Fruit fly (Drosophila melanogaster) whole organism, adult: Measurements from ENCODE around the gene CG11350.

Experiments used
- CG11617 ChIP-seq: fragments of 200-800 bp; sonication (Bioruptor generic); optimal IDR thresholded peaks from 2 replicates; lab custom pipeline; 2017; ENCODE audit warnings: mild to moderate bottlenecking, missing biosample characterization, missing genetic modification reagents, missing genetic modification characterization
- CG12768 ChIP-seq: fragments of 200-800 bp; sonication (Bioruptor generic); optimal IDR thresholded peaks from 2 replicates; lab custom pipeline; 2017; ENCODE audit warnings: missing biosample characterization, missing genetic modification characterization, mild to moderate bottlenecking, moderate library complexity, missing genetic modification reagents
- CG14711 ChIP-seq: fragments of 200-800 bp; sonication (Bioruptor generic); optimal IDR thresholded peaks from 2 replicates; lab custom pipeline; 2018; ENCODE audit warnings: missing biosample characterization, mild to moderate bottlenecking, missing genetic modification characterization, moderate library complexity
- CG1620 ChIP-seq: fragments of 200-800 bp; sonication (Bioruptor generic); optimal IDR thresholded peaks from 2 replicates; lab custom pipeline; 2016; ENCODE audit warnings: missing biosample characterization, missing genetic modification characterization
- CG33017 ChIP-seq: fragments of 200-800 bp; sonication (Bioruptor generic); optimal IDR thresholded peaks from 2 replicates; lab custom pipeline; 2018; ENCODE audit warnings: missing biosample characterization, mild to moderate bottlenecking, missing genetic modification characterization, moderate library complexity
- CG5204 ChIP-seq: fragments of 200-800 bp; sonication (Bioruptor generic); optimal IDR thresholded peaks from 2 replicates; lab custom pipeline; 2016; ENCODE audit warnings: missing biosample characterization, missing genetic modification characterization
- CG7045 ChIP-seq: fragments of 200-800 bp; sonication (Bioruptor generic); optimal IDR thresholded peaks from 2 replicates; lab custom pipeline; 2017; ENCODE audit warnings: missing biosample characterization, mild to moderate bottlenecking, missing genetic modification characterization
- CG7101 ChIP-seq: fragments of 200-800 bp; sonication (Bioruptor generic); optimal IDR thresholded peaks from 2 replicates; lab custom pipeline; 2018; ENCODE audit warnings: missing biosample characterization, mild to moderate bottlenecking, missing genetic modification characterization, moderate library complexity
- Clk ChIP-seq: fragments of 200-800 bp; sonication (Bioruptor generic); optimal IDR thresholded peaks from 2 replicates; lab custom pipeline; 2017; ENCODE audit warnings: missing biosample characterization, missing genetic modification characterization
- Crg-1 ChIP-seq: fragments of 200-800 bp; sonication (Bioruptor generic); optimal IDR thresholded peaks from 2 replicates; lab custom pipeline; 2016; ENCODE audit warnings: missing biosample characterization, missing genetic modification characterization
- Hr96 ChIP-seq: fragments of 200-800 bp; sonication (Bioruptor generic); optimal IDR thresholded peaks from 2 replicates; lab custom pipeline; 2016; ENCODE audit warnings: missing biosample characterization, missing genetic modification characterization
- Mnt ChIP-seq: fragments of 200-800 bp; sonication (Bioruptor generic); optimal IDR thresholded peaks from 2 replicates; lab custom pipeline; 2016; ENCODE audit warnings: missing biosample characterization, mild to moderate bottlenecking, missing genetic modification characterization
- bab1 ChIP-seq: fragments of 200-800 bp; sonication (Bioruptor generic); optimal IDR thresholded peaks from 3 replicates; lab custom pipeline; 2019; ENCODE audit warnings: missing biosample characterization, mild to moderate bottlenecking, missing genetic modification characterization, moderate library complexity
- cic ChIP-seq: fragments of 200-800 bp; sonication (Bioruptor generic); optimal IDR thresholded peaks from 2 replicates; lab custom pipeline; 2017; ENCODE audit warnings: missing biosample characterization, mild to moderate bottlenecking, missing genetic modification characterization, moderate library complexity
- cnc ChIP-seq, 2 experiments: fragments of >200 bp; optimal IDR thresholded peaks; 2 replicates each; lab custom pipeline; 2017
- kay ChIP-seq: fragments of 200-800 bp; sonication (Bioruptor generic); peaks from one replicate; lab custom pipeline; 2016; ENCODE audit warnings: missing biosample characterization, missing genetic modification characterization, borderline replicate concordance
- ovo ChIP-seq: fragments of 200-800 bp; sonication (Bioruptor generic); optimal IDR thresholded peaks from 2 replicates; lab custom pipeline; 2016; ENCODE audit warnings: missing biosample characterization, missing genetic modification characterization
- pad ChIP-seq: fragments of 200-800 bp; sonication (Bioruptor generic); optimal IDR thresholded peaks from 3 replicates; lab custom pipeline; 2017; ENCODE audit warnings: missing biosample characterization, missing genetic modification characterization, mild to moderate bottlenecking, moderate library complexity, missing genetic modification reagents
- tj ChIP-seq: fragments of 200-800 bp; sonication (Bioruptor generic); optimal IDR thresholded peaks from 3 replicates; lab custom pipeline; 2017; ENCODE audit warnings: missing biosample characterization, mild to moderate bottlenecking, missing genetic modification characterization, moderate library complexity
- toe ChIP-seq: fragments of 200-800 bp; sonication (Bioruptor generic); optimal IDR thresholded peaks from 2 replicates; lab custom pipeline; 2016; ENCODE audit warnings: missing biosample characterization, missing genetic modification characterization

CG11350 gene

dm6 chr3L:4489490-4489889 lies 6.9 kb downstream of the CG11350 start:
- TF ChIP-seq CG1620 (no peak), CG33017 (tag; lab: Kevin White, UChicago) (no peak), cnc (optimal IDR thresholded peaks at IDR 0.05; lab: Kevin White, UChicago) (no peak), CG11617 (GFP tag; lab: Kevin White, UChicago) (no peak), cic (no peak), Mnt (GFP tag; lab: Kevin White, UChicago) (no peak), CG14711 (no peak)

- TF ChIP-seq pad (GFP tag; lab: Kevin White, UChicago) (no peak), cic (no peak), Hr96 (GFP tag; lab: Kevin White, UChicago) (no peak), CG5204 (GFP tag; lab: Kevin White, UChicago) (no peak), CG14711 (no peak), CG11617 (GFP tag; lab: Kevin White, UChicago) (no peak), CG12768 (GFP tag; lab: Kevin White, UChicago) (no peak), CG7101 (tag; lab: Kevin White, UChicago) (no peak), bab1 (no peak), ovo (GFP tag; lab: Kevin White, UChicago) (no peak), cnc (optimal IDR thresholded peaks at IDR 0.05; lab: Kevin White, UChicago) (no peak)
Observed at dm6 chr3L:4490702-4491243, 8.2 kb downstream of the CG11350 start, which contains the start of gene CG13722. Gene CG13722, minus strand, starts transcription at chr3L:4490963.

- TF ChIP-seq Crg-1 (GFP tag; lab: Kevin White, UChicago) (no peak), CG33017 (tag; lab: Kevin White, UChicago) (no peak), cnc (optimal IDR thresholded peaks at IDR 0.05; lab: Kevin White, UChicago) (no peak), CG1620 (no peak), CG11617 (GFP tag; lab: Kevin White, UChicago) (no peak), Hr96 (GFP tag; lab: Kevin White, UChicago) (no peak), bab1 (no peak), ovo (GFP tag; lab: Kevin White, UChicago) (no peak), CG7045 (GFP tag; lab: Kevin White, UChicago) (no peak), CG12768 (GFP tag; lab: Kevin White, UChicago) (no peak), kay (GFP tag; lab: Kevin White, UChicago) (no peak)
Observed at dm6 chr3L:4493609-4494008, 11.0 kb downstream of the CG11350 start.

dm6 chr3L:4494603-4495002 lies 12.0 kb downstream of the CG11350 start:
- TF ChIP-seq CG7045 (GFP tag; lab: Kevin White, UChicago) (no peak), CG33017 (tag; lab: Kevin White, UChicago) (no peak), CG14711 (no peak), CG11617 (GFP tag; lab: Kevin White, UChicago) (no peak), ovo (GFP tag; lab: Kevin White, UChicago) (no peak), Mnt (GFP tag; lab: Kevin White, UChicago) (no peak), bab1 (no peak), Hr96 (GFP tag; lab: Kevin White, UChicago) (no peak), CG7101 (tag; lab: Kevin White, UChicago) (no peak)

- TF ChIP-seq Clk (GFP tag; lab: Kevin White, UChicago) (no peak), CG12768 (GFP tag; lab: Kevin White, UChicago) (no peak), toe (GFP tag; lab: Kevin White, UChicago) (no peak), CG7045 (GFP tag; lab: Kevin White, UChicago) (no peak), CG1620 (no peak), kay (GFP tag; lab: Kevin White, UChicago) (no peak), ovo (GFP tag; lab: Kevin White, UChicago) (no peak), pad (GFP tag; lab: Kevin White, UChicago) (no peak), CG5204 (GFP tag; lab: Kevin White, UChicago) (no peak), Hr96 (GFP tag; lab: Kevin White, UChicago) (no peak), CG7101 (tag; lab: Kevin White, UChicago) (no peak), cic (no peak), tj (GFP tag; lab: Kevin White, UChicago) (no peak), CG33017 (tag; lab: Kevin White, UChicago) (no peak), CG11617 (GFP tag; lab: Kevin White, UChicago) (no peak), bab1 (no peak), Crg-1 (GFP tag; lab: Kevin White, UChicago) (no peak)
Observed at dm6 chr3L:4497677-4498076, 15.1 kb downstream of the CG11350 start, which contains the start of gene CG13721. Gene CG13721, minus strand, starts transcription at chr3L:4497777.

- TF ChIP-seq cic (no peak), Mnt (GFP tag; lab: Kevin White, UChicago) (no peak), CG12768 (GFP tag; lab: Kevin White, UChicago) (no peak), Crg-1 (GFP tag; lab: Kevin White, UChicago) (no peak), toe (GFP tag; lab: Kevin White, UChicago) (no peak)
Observed at dm6 chr3L:4500400-4500799, 17.8 kb downstream of the CG11350 start, which contains the start of gene CG13720. Gene CG13720, minus strand, starts transcription at chr3L:4500500.

- no peak for TF ChIP-seq CG12768 (GFP tag; lab: Kevin White, UChicago)
- no peak for TF ChIP-seq CG7045 (GFP tag; lab: Kevin White, UChicago)
- no peak for TF ChIP-seq Crg-1 (GFP tag; lab: Kevin White, UChicago)
- TF ChIP-seq CG1620 = no peak
- TF ChIP-seq ovo (GFP tag; lab: Kevin White, UChicago) = no peak
- TF ChIP-seq CG7101 (tag; lab: Kevin White, UChicago) = no peak
- no peak for TF ChIP-seq Mnt (GFP tag; lab: Kevin White, UChicago)
- TF ChIP-seq tj (GFP tag; lab: Kevin White, UChicago) = no peak
- no peak for TF ChIP-seq cic
- no peak for TF ChIP-seq Clk (GFP tag; lab: Kevin White, UChicago)
- TF ChIP-seq pad (GFP tag; lab: Kevin White, UChicago) = no peak
- no peak for TF ChIP-seq bab1
- TF ChIP-seq Hr96 (GFP tag; lab: Kevin White, UChicago) = no peak
- TF ChIP-seq toe (GFP tag; lab: Kevin White, UChicago) = no peak
- no peak for TF ChIP-seq CG11617 (GFP tag; lab: Kevin White, UChicago)
- no peak for TF ChIP-seq kay (GFP tag; lab: Kevin White, UChicago)
Observed at dm6 chr3L:4501406-4501805, 18.8 kb downstream of the CG11350 start.
